Worm (Caenorhabditis elegans): Measurements from ENCODE around the gene nhr-103.

DNA sequence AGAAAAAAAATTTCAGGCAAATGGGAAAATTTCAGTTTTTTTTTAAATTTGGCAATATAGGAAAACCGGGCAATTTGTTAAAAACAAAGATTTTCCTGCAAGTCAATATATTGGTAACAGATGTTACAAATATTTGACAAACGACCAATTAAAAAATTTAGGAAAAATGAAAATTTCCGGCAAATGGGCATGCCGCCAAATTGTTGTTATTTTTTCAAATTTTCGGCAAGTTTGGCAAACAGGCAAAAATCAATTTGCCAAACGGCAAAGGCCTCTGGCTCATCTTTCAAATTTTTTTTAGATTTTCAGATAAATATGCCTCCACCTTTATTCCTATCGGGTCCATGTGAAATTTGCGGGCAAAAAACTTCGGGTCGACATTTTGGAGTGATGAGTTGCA, 3.5 kb upstream of the nhr-103 start, which contains the start of gene nhr-128:
- TF ChIP-seq nhr-77 (tag; optimal IDR thresholded peaks at IDR 0.05) (no peak), snpc-4 (tag; optimal IDR thresholded peaks at IDR 0.05) (no peak), nhr-28 (tag; optimal IDR thresholded peaks at IDR 0.05) (no peak), egl-27 (tag; optimal IDR thresholded peaks at IDR 0.05) (no peak), ceh-16 (tag; optimal IDR thresholded peaks at IDR 0.05) (no peak)

All from whole organism, L3 larva.